Fruit fly (Drosophila melanogaster): ENCODE data around the gene meep.

meep gene

dm6 chr3L:1177085-1177484 is 25.8 kb downstream of the meep start, which contains the start of gene bab2:
Gene bab2 (minus strand): TSS chr3L:1177276.
- TF ChIP-seq CG8478 (optimal IDR thresholded peaks at IDR 0.05) = no peak

dm6 chr3L:1176515-1176914 is 26.3 kb downstream of the meep start:
- TF ChIP-seq CTCF (optimal IDR thresholded peaks at IDR 0.05) (no peak), CG8478 (optimal IDR thresholded peaks at IDR 0.05) (no peak)

dm6 chr3L:1172858-1173257 is 30.0 kb downstream of the meep start:
- no peak for TF ChIP-seq CTCF (optimal IDR thresholded peaks at IDR 0.05)
- TF ChIP-seq CG8478 (optimal IDR thresholded peaks at IDR 0.05) = no peak

dm6 chr3L:1170611-1171010 is 32.2 kb downstream of the meep start:
- TF ChIP-seq CG8478 (optimal IDR thresholded peaks at IDR 0.05) (no peak), CTCF (optimal IDR thresholded peaks at IDR 0.05) (no peak)

- TF ChIP-seq CG8478 (optimal IDR thresholded peaks at IDR 0.05) = no peak
- TF ChIP-seq CTCF (optimal IDR thresholded peaks at IDR 0.05) = no peak
These were observed 33.2 kb downstream of the meep start for dm6 chr3L:1169617-1170016.

- no peak for TF ChIP-seq CTCF (optimal IDR thresholded peaks at IDR 0.05)
These were observed 34.4 kb downstream of the meep start for dm6 chr3L:1168445-1168844.

dm6 chr3L:1166945-1167913 is 35.6 kb downstream of the meep start:
- TF ChIP-seq CG8478 (optimal IDR thresholded peaks at IDR 0.05) = no peak
- no peak for TF ChIP-seq CTCF (optimal IDR thresholded peaks at IDR 0.05)

dm6 chr3L:1166266-1166665 is 36.6 kb downstream of the meep start:
- TF ChIP-seq CTCF (optimal IDR thresholded peaks at IDR 0.05) (no peak), CG8478 (optimal IDR thresholded peaks at IDR 0.05) (no peak)

dm6 chr3L:1165808-1166207 is 37.0 kb downstream of the meep start:
- no peak for TF ChIP-seq CTCF (optimal IDR thresholded peaks at IDR 0.05)
- TF ChIP-seq CG8478 (optimal IDR thresholded peaks at IDR 0.05) = no peak

dm6 chr3L:1152540-1153348 is 50.1 kb downstream of the meep start:
- TF ChIP-seq CTCF (optimal IDR thresholded peaks at IDR 0.05) (no peak), CG8478 (optimal IDR thresholded peaks at IDR 0.05) (no peak)

Data from S2 (cell line).